Fruit fly (Drosophila melanogaster): ENCODE measurements around the gene tty.

Gene tty

DNA sequence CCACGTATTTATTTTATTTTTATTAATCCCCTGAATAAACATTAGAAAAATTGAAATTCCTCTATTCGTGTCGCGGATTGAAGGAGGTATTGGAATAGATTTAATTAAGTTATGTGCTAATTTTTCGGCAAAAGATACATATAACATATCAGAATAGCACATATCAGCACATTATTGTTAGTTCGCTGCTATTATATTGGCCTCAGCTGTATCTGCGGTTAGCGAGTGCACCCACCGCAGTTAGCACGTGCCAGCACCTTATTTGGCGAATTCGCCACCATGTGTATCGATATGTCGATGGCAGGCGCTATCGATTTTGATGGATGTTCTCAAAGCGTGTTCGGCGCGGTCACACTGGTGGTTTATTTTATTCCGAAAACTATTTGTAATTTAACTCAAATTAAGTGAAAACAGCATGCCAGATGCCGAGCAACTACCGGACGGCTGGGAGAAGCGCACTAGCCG, 5.6 kb upstream of the tty start, which contains the start of gene dod (continued):
- peak; percentile 70 for TF ChIP-seq CG34422 (GFP tag; IDR thresholded peaks at IDR 0.05)
- peak; percentile 54 for TF ChIP-seq CG34376 (GFP tag; optimal IDR thresholded peaks at IDR 0.05)
- TF ChIP-seq abd-A (tag; optimal IDR thresholded peaks at IDR 0.05) = no peak
- peak; percentile 83 for TF ChIP-seq bbx (GFP tag; IDR thresholded peaks at IDR 0.05; ENCODE audit: partially characterized antibody)
- peak; percentile 54 for TF ChIP-seq Dp (GFP tag; optimal IDR thresholded peaks at IDR 0.05)
- peak; percentile 69; the same call in 1 of the 3 replicates for TF ChIP-seq mld (GFP tag; IDR thresholded peaks at IDR 0.05; ENCODE audit: partially characterized antibody)
- TF ChIP-seq CG14860 (GFP tag; IDR thresholded peaks at IDR 0.05; ENCODE audit: partially characterized antibody) = peak; percentile 62; the same call in 2 of the 3 replicates
- TF ChIP-seq Dip2 (GFP tag; IDR thresholded peaks at IDR 0.05) = no peak
- TF ChIP-seq da (GFP tag; optimal IDR thresholded peaks at IDR 0.05) = no peak
- no peak for TF ChIP-seq gcm2 (GFP tag; optimal IDR thresholded peaks at IDR 0.05)
- TF ChIP-seq C15 (GFP tag; IDR thresholded peaks at IDR 0.05) = no peak
- no peak for TF ChIP-seq CG12236 (GFP tag; optimal IDR thresholded peaks at IDR 0.05)
- peak; percentile 49; the same call in 1 of the 3 replicates for TF ChIP-seq dysf (GFP tag; IDR thresholded peaks at IDR 0.05)
- TF ChIP-seq CG2199 (GFP tag; IDR thresholded peaks at IDR 0.05) = peak; percentile 45; the same call in 1 of the 3 replicates
- TF ChIP-seq Abd-B (GFP tag; optimal IDR thresholded peaks at IDR 0.05) = no peak
- peak; percentile 83 for TF ChIP-seq CG12659 (GFP tag; optimal IDR thresholded peaks at IDR 0.05)
- TF ChIP-seq CG6175 (GFP tag; IDR thresholded peaks at IDR 0.05) = no peak
- peak; percentile 24 for TF ChIP-seq caup (GFP tag; optimal IDR thresholded peaks at IDR 0.05; ENCODE audit: severe bottlenecking)
- peak; percentile 37 for TF ChIP-seq Nf-YB (GFP tag; optimal IDR thresholded peaks at IDR 0.05)
- TF ChIP-seq CG10654 (GFP tag; optimal IDR thresholded peaks at IDR 0.05) = no peak
- TF ChIP-seq bsh (GFP tag; optimal IDR thresholded peaks at IDR 0.05) = peak in 1 of 2 experiments; percentile 56
- TF ChIP-seq Aef1 (GFP tag; IDR thresholded peaks at IDR 0.05) = no peak
- no peak for TF ChIP-seq D19A (tag; optimal IDR thresholded peaks at IDR 0.05)
- TF ChIP-seq CG2889 (GFP tag; IDR thresholded peaks at IDR 0.05) = 0 out of 3 replicates have a peak, but pooled peaks have one; percentile 9
- TF ChIP-seq CG8359 (GFP tag; optimal IDR thresholded peaks at IDR 0.05; ENCODE audit: borderline replicate concordance) = no peak
- TF ChIP-seq Sin3A (optimal IDR thresholded peaks at IDR 0.05) = peak; percentile 68
- no peak for TF ChIP-seq CG1233 (GFP tag; optimal IDR thresholded peaks at IDR 0.05)
- TF ChIP-seq Hr78 (GFP tag; optimal IDR thresholded peaks at IDR 0.05) = no peak
- TF ChIP-seq CG15479 (GFP tag; optimal IDR thresholded peaks at IDR 0.05) = no peak
- peak; percentile 7 for TF ChIP-seq CG30020 (tag; optimal IDR thresholded peaks at IDR 0.05)
- TF ChIP-seq gt (GFP tag; IDR thresholded peaks at IDR 0.05) = no peak
- no peak for TF ChIP-seq CG7271 (tag; optimal IDR thresholded peaks at IDR 0.05)
- TF ChIP-seq CG12744 (GFP tag; optimal IDR thresholded peaks at IDR 0.05) = peak; percentile 35
- TF ChIP-seq scrt (GFP tag; optimal IDR thresholded peaks at IDR 0.05) = no peak
- peak; percentile 82 for TF ChIP-seq YL-1 (GFP tag; optimal IDR thresholded peaks at IDR 0.05)
- TF ChIP-seq Ets65A (GFP tag) = peak; percentile 90
- no peak for TF ChIP-seq CG32772 (GFP tag; IDR thresholded peaks at IDR 0.05)
- peak; percentile 26; the same call in 1 of the 3 replicates for TF ChIP-seq gce (GFP tag; IDR thresholded peaks at IDR 0.05)
- peak; percentile 64 for TF ChIP-seq CoRest (tag; optimal IDR thresholded peaks at IDR 0.05)
- TF ChIP-seq CG3163 (GFP tag; optimal IDR thresholded peaks at IDR 0.05) = no peak
- TF ChIP-seq CG4854 (GFP tag; optimal IDR thresholded peaks at IDR 0.05) = no peak
- peak; percentile 10 for TF ChIP-seq CG2875 (GFP tag; optimal IDR thresholded peaks at IDR 0.05)
- TF ChIP-seq sna (GFP tag; IDR thresholded peaks at IDR 0.05; ENCODE audit: partially characterized antibody) = peak; percentile 68
- peak; percentile 48; the same call in 1 of the 2 replicates for TF ChIP-seq CG14014 (GFP tag; IDR thresholded peaks at IDR 0.05)
- TF ChIP-seq wdn (GFP tag; IDR thresholded peaks at IDR 0.05) = no peak
- TF ChIP-seq Asciz (GFP tag; optimal IDR thresholded peaks at IDR 0.05) = no peak
- TF ChIP-seq CG10267 (tag; optimal IDR thresholded peaks at IDR 0.05) = peak; percentile 59
- peak; percentile 74 for TF ChIP-seq phol (tag; optimal IDR thresholded peaks at IDR 0.05)
- TF ChIP-seq btn (GFP tag; optimal IDR thresholded peaks at IDR 0.05) = no peak
- no peak for TF ChIP-seq hth (optimal IDR thresholded peaks at IDR 0.05)
